Fruit fly (Drosophila melanogaster) whole organism, embryonic: ENCODE results near the gene CG11378.

Experiments used
- Awh ChIP-seq: fragments of 200-800 bp; sonication (Bioruptor generic); IDR thresholded peaks from 2 replicates; pipeline ENCODE4, ENCODE4 v1.3.6; 2022; ENCODE audit warnings: missing biosample characterization, missing genetic modification characterization
- BtbVII ChIP-seq: fragments of 200-800 bp; sonication (Bioruptor generic); optimal IDR thresholded peaks from 3 replicates; lab custom pipeline; 2017; ENCODE audit warnings: missing biosample characterization, mild to moderate bottlenecking, missing genetic modification characterization
- CG10321 ChIP-seq: fragments of 200-800 bp; sonication (Bioruptor generic); IDR thresholded peaks from 2 replicates; pipeline ENCODE4 v1.3.6; 2022; ENCODE audit warnings: missing biosample characterization, missing genetic modification characterization
- CG11504 ChIP-seq: fragments of 200-800 bp; sonication (Bioruptor generic); optimal IDR thresholded peaks from 3 replicates; lab custom pipeline; 2019; ENCODE audit warnings: missing biosample characterization, mild to moderate bottlenecking, missing genetic modification characterization, moderate library complexity
- CG12155 ChIP-seq: fragments of 200-800 bp; sonication (Bioruptor generic); optimal IDR thresholded peaks from 3 replicates; lab custom pipeline; 2016; ENCODE audit warnings: missing biosample characterization, missing genetic modification characterization
- CG12744 ChIP-seq: fragments of 200-800 bp; sonication (Bioruptor generic); optimal IDR thresholded peaks from 2 replicates; lab custom pipeline; 2016; ENCODE audit warnings: missing biosample characterization, missing genetic modification characterization
- CG13624 ChIP-seq: fragments of 200-800 bp; sonication (Bioruptor generic); optimal IDR thresholded peaks from 2 replicates; lab custom pipeline; 2016; ENCODE audit warnings: missing biosample characterization, missing genetic modification characterization
- CG13775 ChIP-seq: fragments of 200-800 bp; sonication (Bioruptor generic); optimal IDR thresholded peaks from 3 replicates; lab custom pipeline; 2017; ENCODE audit warnings: missing biosample characterization, mild to moderate bottlenecking, missing genetic modification characterization
- CG14014 ChIP-seq: fragments of 200-800 bp; sonication (Bioruptor generic); IDR thresholded peaks from 2 replicates; pipeline ENCODE4 v1.3.6; 2022; ENCODE audit warnings: missing biosample characterization, missing genetic modification characterization
- CG14965 ChIP-seq: fragments of 200-800 bp; sonication (Bioruptor generic); optimal IDR thresholded peaks from 2 replicates; lab custom pipeline; 2016; ENCODE audit warnings: missing biosample characterization, missing genetic modification characterization, borderline replicate concordance
- CG18011 ChIP-seq: fragments of 200-800 bp; sonication (Bioruptor generic); optimal IDR thresholded peaks from 2 replicates; lab custom pipeline; 2017; ENCODE audit warnings: missing biosample characterization, missing genetic modification characterization, mild to moderate bottlenecking, moderate library complexity, missing genotype
- CG18764 ChIP-seq: fragments of 200-800 bp; sonication (Bioruptor generic); optimal IDR thresholded peaks from 3 replicates; lab custom pipeline; 2016; ENCODE audit warnings: missing biosample characterization, missing genetic modification characterization
- CG2199 ChIP-seq: fragments of 200-800 bp; sonication (Bioruptor generic); IDR thresholded peaks from 3 replicates; pipeline ENCODE4 v1.3.6; 2022; ENCODE audit warnings: missing biosample characterization, missing genetic modification characterization
- CG2678 ChIP-seq: fragments of 200-800 bp; sonication (Bioruptor generic); optimal IDR thresholded peaks from 3 replicates; lab custom pipeline; 2019; ENCODE audit warnings: missing biosample characterization, mild to moderate bottlenecking, missing genetic modification characterization, moderate library complexity
- CG31224 ChIP-seq: fragments of 200-800 bp; sonication (Bioruptor generic); IDR thresholded peaks from 2 replicates; pipeline ENCODE4 v1.3.6; 2022; ENCODE audit warnings: missing biosample characterization, missing genetic modification characterization
- CG3847 ChIP-seq: fragments of 200-800 bp; sonication (Bioruptor generic); IDR thresholded peaks from 2 replicates; pipeline ENCODE4 v1.3.6; 2022; ENCODE audit warnings: missing biosample characterization, missing genetic modification characterization
- CG4404 ChIP-seq: fragments of 200-800 bp; sonication (Bioruptor generic); IDR thresholded peaks from 2 replicates; pipeline ENCODE4 v1.3.6; 2022; ENCODE audit warnings: missing biosample characterization, missing genetic modification characterization
- CG6791 ChIP-seq: fragments of 200-800 bp; sonication (Bioruptor generic); IDR thresholded peaks from 3 replicates; pipeline ENCODE4 v1.3.6; 2022; ENCODE audit warnings: missing biosample characterization, missing genetic modification characterization; ENCODE audit not compliant: partially characterized antibody
- CG8765 ChIP-seq: fragments of 200-800 bp; sonication (Bioruptor generic); IDR thresholded peaks from 2 replicates; pipeline ENCODE4 v1.3.6; 2022; ENCODE audit warnings: missing biosample characterization, missing genetic modification characterization
- CHES-1-like ChIP-seq: fragments of 200-800 bp; sonication (Bioruptor generic); optimal IDR thresholded peaks from 2 replicates; lab custom pipeline; 2016; ENCODE audit warnings: missing biosample characterization, missing genetic modification characterization
- Chrac-16 ChIP-seq: fragments of 200-800 bp; sonication (Bioruptor generic); optimal IDR thresholded peaks from 3 replicates; lab custom pipeline; 2016; ENCODE audit warnings: missing biosample characterization, missing genetic modification characterization
- Doc2 ChIP-seq: fragments of 200-800 bp; sonication (Bioruptor generic); IDR thresholded peaks from 2 replicates; pipeline ENCODE4 v1.3.6; 2022; ENCODE audit warnings: missing biosample characterization, missing genetic modification characterization
- Hmx ChIP-seq: fragments of 200-800 bp; sonication (Bioruptor generic); optimal IDR thresholded peaks from 2 replicates; lab custom pipeline; 2016; ENCODE audit warnings: missing biosample characterization, missing genetic modification characterization
- MBD-R2 ChIP-seq: fragments of 200-800 bp; sonication (Bioruptor generic); IDR thresholded peaks from 2 replicates; pipeline ENCODE4 v1.3.6; 2022; ENCODE audit warnings: missing biosample characterization, missing genetic modification characterization
- MTF-1 ChIP-seq: fragments of 200-800 bp; sonication (Bioruptor generic); optimal IDR thresholded peaks from 2 replicates; lab custom pipeline; 2018; ENCODE audit warnings: missing biosample characterization, mild to moderate bottlenecking, missing genetic modification characterization, borderline replicate concordance
- NC2α ChIP-seq: fragments of 200-800 bp; sonication (Bioruptor generic); optimal IDR thresholded peaks from 2 replicates; lab custom pipeline; 2016; ENCODE audit warnings: missing biosample characterization, missing genetic modification characterization
- NK7.1 ChIP-seq: fragments of 200-800 bp; sonication (Bioruptor generic); optimal IDR thresholded peaks from 3 replicates; lab custom pipeline; 2016; ENCODE audit warnings: missing biosample characterization, missing genetic modification characterization
- Poxn ChIP-seq: fragments of 200-800 bp; sonication (Bioruptor generic); IDR thresholded peaks from 2 replicates; pipeline ENCODE4 v1.3.6; 2022; ENCODE audit warnings: missing biosample characterization, missing genetic modification characterization
- Ravus ChIP-seq: fragments of 200-800 bp; sonication (Bioruptor generic); IDR thresholded peaks from 2 replicates; pipeline ENCODE4 v1.3.6; 2022; ENCODE audit warnings: missing biosample characterization, missing genetic modification characterization
- Taf1 ChIP-seq: fragments of 200-800 bp; sonication (Bioruptor generic); IDR thresholded peaks from 2 replicates; pipeline ENCODE4 v1.3.6; 2022; ENCODE audit warnings: missing biosample characterization, missing genetic modification characterization
- al ChIP-seq: fragments of 200-800 bp; sonication (Bioruptor generic); IDR thresholded peaks from 2 replicates; pipeline ENCODE4 v1.3.6; 2022; ENCODE audit warnings: missing biosample characterization, missing genetic modification characterization
- aop ChIP-seq: fragments of 200-800 bp; sonication (Bioruptor generic); IDR thresholded peaks from 2 replicates; pipeline ENCODE4 v1.3.6; 2022; ENCODE audit warnings: missing biosample characterization, missing genetic modification characterization
- ase ChIP-seq: fragments of 200-800 bp; sonication (Bioruptor generic); IDR thresholded peaks from 3 replicates; pipeline ENCODE4 v1.3.6; 2022; ENCODE audit warnings: missing biosample characterization, missing genetic modification characterization
- az2 ChIP-seq: fragments of 200-800 bp; sonication (Bioruptor generic); optimal IDR thresholded peaks from 3 replicates; lab custom pipeline; 2016; ENCODE audit warnings: missing biosample characterization, missing genetic modification characterization
- br ChIP-seq: fragments of >200 bp; optimal IDR thresholded peaks from 2 replicates; lab custom pipeline; 2017
- btn ChIP-seq: fragments of 200-800 bp; sonication (Bioruptor generic); optimal IDR thresholded peaks from 2 replicates; lab custom pipeline; 2016; ENCODE audit warnings: missing biosample characterization, missing genetic modification characterization
- cato ChIP-seq: fragments of 200-800 bp; sonication (Bioruptor generic); optimal IDR thresholded peaks from 2 replicates; lab custom pipeline; 2016; ENCODE audit warnings: missing biosample characterization, missing genetic modification characterization, borderline replicate concordance
- chif ChIP-seq, 2 experiments: fragments of 200-800 bp; sonication (Bioruptor generic); optimal IDR thresholded peaks; 3 replicates each; lab custom pipeline; 2016; ENCODE audit warnings: missing biosample characterization in 2 of 2, missing genetic modification characterization in 2 of 2
- dmrt99B ChIP-seq: fragments of 200-800 bp; sonication (Bioruptor generic); optimal IDR thresholded peaks from 2 replicates; lab custom pipeline; 2018; ENCODE audit warnings: missing biosample characterization, mild to moderate bottlenecking, missing genetic modification characterization, moderate library complexity
- dpn ChIP-seq, 2 experiments: fragments of 200-800 bp; sonication (Bioruptor generic); optimal IDR thresholded peaks; 3 replicates each; lab custom pipeline; 2016; ENCODE audit warnings: missing biosample characterization in 2 of 2, missing genetic modification characterization in 2 of 2
- en ChIP-seq: fragments of 200-800 bp; sonication (Bioruptor generic); optimal IDR thresholded peaks from 2 replicates; lab custom pipeline; 2016; ENCODE audit warnings: missing biosample characterization, missing genetic modification characterization
- fd3F ChIP-seq: fragments of 200-800 bp; sonication (Bioruptor generic); optimal IDR thresholded peaks from 2 replicates; lab custom pipeline; 2018; ENCODE audit warnings: missing biosample characterization, mild to moderate bottlenecking, missing genetic modification characterization, moderate library complexity
- ind ChIP-seq: fragments of 200-800 bp; sonication (Bioruptor generic); optimal IDR thresholded peaks from 3 replicates; lab custom pipeline; 2016; ENCODE audit warnings: missing biosample characterization, missing genetic modification characterization
- insv ChIP-seq, 2 experiments: fragments of 200-800 bp; sonication (Bioruptor generic); optimal IDR thresholded peaks; 3 replicates each; lab custom pipeline; 2016 to 2018; ENCODE audit warnings: missing biosample characterization in 2 of 2, missing genetic modification characterization in 2 of 2
- oc ChIP-seq: fragments of 200-800 bp; sonication (Bioruptor generic); optimal IDR thresholded peaks from 2 replicates; lab custom pipeline; 2018; ENCODE audit warnings: missing biosample characterization, mild to moderate bottlenecking, missing genetic modification characterization, moderate library complexity
- org-1 ChIP-seq: fragments of 200-800 bp; sonication (Bioruptor generic); optimal IDR thresholded peaks from 2 replicates; lab custom pipeline; 2017; ENCODE audit warnings: missing biosample characterization, missing genetic modification characterization
- otp ChIP-seq: fragments of 200-800 bp; sonication (Bioruptor generic); IDR thresholded peaks from 3 replicates; pipeline ENCODE4, ENCODE4 v1.3.6; 2022; ENCODE audit warnings: missing biosample characterization, missing genetic modification characterization
- pb ChIP-seq: fragments of 200-800 bp; sonication (Bioruptor generic); optimal IDR thresholded peaks from 3 replicates; lab custom pipeline; 2016; ENCODE audit warnings: missing biosample characterization, missing genetic modification characterization
- tll ChIP-seq, 2 experiments: fragments of 200-800 bp in 1 of 2; fragments of >200 bp in 1 of 2; sonication (Bioruptor generic) in 1 of 2; optimal IDR thresholded peaks; 2 replicates each; lab custom pipeline; 2017 to 2019; ENCODE audit warnings: missing biosample characterization in 2 of 2, missing genetic modification characterization in 2 of 2, mild to moderate bottlenecking in 1 of 2, moderate library complexity in 1 of 2
- trh ChIP-seq: fragments of 200-800 bp; sonication (Bioruptor generic); optimal IDR thresholded peaks from 2 replicates; lab custom pipeline; 2016; ENCODE audit warnings: missing biosample characterization, missing genetic modification characterization
- twi ChIP-seq: fragments of 200-800 bp; optimal IDR thresholded peaks from 2 replicates; lab custom pipeline; 2019; ENCODE audit warnings: missing biosample characterization, mild to moderate bottlenecking, missing genetic modification characterization, moderate library complexity
- vvl ChIP-seq: fragments of 200-800 bp; sonication (Bioruptor generic); IDR thresholded peaks from 2 replicates; pipeline ENCODE4 v1.3.6; 2022; ENCODE audit warnings: missing biosample characterization, missing genetic modification characterization
- wek ChIP-seq: fragments of 200-800 bp; sonication (Bioruptor generic); optimal IDR thresholded peaks from 3 replicates; lab custom pipeline; 2018; ENCODE audit warnings: missing biosample characterization, mild to moderate bottlenecking, missing genetic modification characterization, moderate library complexity

The CG11378 gene

DNA sequence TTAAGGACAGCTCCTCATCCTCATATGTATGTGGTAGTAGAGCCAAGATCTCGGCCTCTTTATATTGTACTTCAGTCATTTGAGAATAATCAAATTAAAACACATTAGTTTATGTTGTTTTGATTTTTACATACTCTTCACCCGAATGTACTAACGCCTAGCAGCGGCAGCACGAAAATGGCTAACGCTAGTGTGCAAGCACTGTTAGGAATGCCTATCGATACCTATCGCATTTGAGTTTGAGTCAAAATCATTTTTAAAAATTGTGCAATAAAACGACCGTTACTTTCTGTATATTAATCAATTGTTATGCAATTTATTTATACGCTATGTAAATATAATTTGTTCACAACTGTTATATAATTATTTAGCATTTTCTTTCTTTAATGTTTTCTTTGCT, 44.4 kb downstream of the CG11378 start, which contains the start of gene CG11398 (continued):
- TF ChIP-seq NC2α (GFP tag; lab: Kevin White, UChicago), result no peak
- TF ChIP-seq CG6791 (GFP tag; lab: Robert Waterston, UW), result peak; percentile 85
- no peak for TF ChIP-seq CG14965
- no peak for TF ChIP-seq CG4404 (GFP tag; lab: Robert Waterston, UW)
- TF ChIP-seq CG12155 (GFP tag; lab: Kevin White, UChicago), result no peak
- no peak for TF ChIP-seq NK7.1 (GFP tag; lab: Kevin White, UChicago)
- no peak for TF ChIP-seq pb (GFP tag; lab: Kevin White, UChicago)
- no peak for TF ChIP-seq br (lab: Kevin White, UChicago)
- no peak for TF ChIP-seq CHES-1-like (GFP tag; lab: Kevin White, UChicago)
- no peak for TF ChIP-seq Doc2 (GFP tag; lab: Robert Waterston, UW)
- no peak for TF ChIP-seq CG14014 (GFP tag; lab: Robert Waterston, UW)
- TF ChIP-seq CG3847 (GFP tag; lab: Robert Waterston, UW), result no peak
- no peak for TF ChIP-seq dmrt99B
- no peak for TF ChIP-seq en (GFP tag; lab: Kevin White, UChicago)
- TF ChIP-seq Hmx, result no peak
- no peak for TF ChIP-seq Taf1 (GFP tag; lab: Robert Waterston, UW)
- no peak for TF ChIP-seq CG18764 (GFP tag; lab: Kevin White, UChicago)
- TF ChIP-seq twi (tag; lab: Kevin White, UChicago), result no peak
- no peak for TF ChIP-seq org-1
- no peak for TF ChIP-seq BtbVII
- no peak for TF ChIP-seq insv (GFP tag; optimal IDR thresholded peaks at IDR 0.05; lab: Kevin White, UChicago)
- no peak for TF ChIP-seq CG10321 (GFP tag; lab: Robert Waterston, UW)
- TF ChIP-seq cato, result no peak
- no peak for TF ChIP-seq tll (GFP tag; optimal IDR thresholded peaks at IDR 0.05; lab: Kevin White, UChicago)
- TF ChIP-seq CG13624 (GFP tag; lab: Kevin White, UChicago), result no peak
- no peak for TF ChIP-seq otp (GFP tag; lab: Robert Waterston, UW)
- TF ChIP-seq CG2199, result no peak
- TF ChIP-seq vvl (GFP tag; lab: Robert Waterston, UW), result no peak
- no peak for TF ChIP-seq Chrac-16 (GFP tag; lab: Kevin White, UChicago)
- no peak for TF ChIP-seq wek (GFP tag; lab: Kevin White, UChicago)
- no peak for TF ChIP-seq Poxn
- TF ChIP-seq CG11504 (tag; lab: Kevin White, UChicago), result no peak
- no peak for TF ChIP-seq ase (GFP tag; lab: Robert Waterston, UW)
- no peak for TF ChIP-seq CG18011 (GFP tag; lab: Kevin White, UChicago)
- no peak for TF ChIP-seq CG2678
- no peak for TF ChIP-seq CG13775
- no peak for TF ChIP-seq chif (GFP tag; optimal IDR thresholded peaks at IDR 0.05; lab: Kevin White, UChicago)
- no peak for TF ChIP-seq dpn (GFP tag; optimal IDR thresholded peaks at IDR 0.05; lab: Kevin White, UChicago)
- TF ChIP-seq fd3F, result no peak
- TF ChIP-seq MTF-1, result no peak
- no peak for TF ChIP-seq Ravus (GFP tag; lab: Robert Waterston, UW)
- no peak for TF ChIP-seq CG31224
- TF ChIP-seq CG8765 (GFP tag; lab: Robert Waterston, UW), result no peak
- no peak for TF ChIP-seq btn (GFP tag; lab: Kevin White, UChicago)
- no peak for TF ChIP-seq ind (GFP tag; lab: Kevin White, UChicago)
- TF ChIP-seq al (GFP tag; lab: Robert Waterston, UW), result no peak
- no peak for TF ChIP-seq aop (GFP tag; lab: Robert Waterston, UW)
- TF ChIP-seq MBD-R2 (GFP tag; lab: Robert Waterston, UW), result peak; percentile 82
- TF ChIP-seq oc (tag; lab: Kevin White, UChicago), result no peak
- TF ChIP-seq az2, result no peak
- TF ChIP-seq Awh (GFP tag; lab: Robert Waterston, UW), result no peak
- TF ChIP-seq CG12744 (GFP tag; lab: Kevin White, UChicago), result no peak
- TF ChIP-seq trh (GFP tag; lab: Kevin White, UChicago), result no peak
